Worm (Caenorhabditis elegans): Measurements from ENCODE around the gene gro-1.

ce11 chrIII:5218687-5219086 is 46.2 kb upstream of the gro-1 start, which contains the start of gene ZC155.2:
- peak; percentile 15 for TF ChIP-seq lin-39 (tag; optimal IDR thresholded peaks at IDR 0.05)
- TF ChIP-seq R02D3.7 (tag; optimal IDR thresholded peaks at IDR 0.05) = no peak
- no peak for TF ChIP-seq elt-2 (tag; optimal IDR thresholded peaks at IDR 0.05)
- no peak for TF ChIP-seq snpc-4 (tag; optimal IDR thresholded peaks at IDR 0.05)
- TF ChIP-seq ama-1 (optimal IDR thresholded peaks at IDR 0.05) = no peak
- no peak for TF ChIP-seq pha-4 (tag; optimal IDR thresholded peaks at IDR 0.05)
- TF ChIP-seq nhr-12 (tag; optimal IDR thresholded peaks at IDR 0.05) = no peak
